Worm (Caenorhabditis elegans) whole organism, midembryonic: ENCODE results near the gene F54H12.2.
"Not testable (repeated sequence)": the region's sequence is repeated elsewhere in the genome, so short reads cannot be mapped to it uniquely, and the experiment has no call there.

ENCODE experiments used
- T22C8.4 ChIP-seq: fragments of 200-800 bp; sonication (Bioruptor generic); IDR thresholded peaks from 2 replicates; pipeline ENCODE4 v1.3.6; 2022; ENCODE audit warnings: missing genetic modification characterization, missing compliant biosample characterization
- cog-1 ChIP-seq: sonication (generic microtip); optimal IDR thresholded peaks from 2 replicates; lab custom pipeline; 2016; ENCODE audit warnings: missing genetic modification characterization, missing compliant biosample characterization
- flt-1 ChIP-seq: fragments of 200-800 bp; sonication (Bioruptor generic); IDR thresholded peaks from 2 replicates; pipeline ENCODE4 v1.3.6; 2022; ENCODE audit warnings: missing genetic modification characterization, missing compliant biosample characterization
- klf-2 ChIP-seq: fragments of 200-800 bp; sonication (Bioruptor generic); conservative IDR thresholded peaks from 2 replicates; pipeline ENCODE4 v1.3.6; 2022; ENCODE audit warnings: missing genetic modification reagents, missing genetic modification characterization, missing compliant biosample characterization
- med-1 ChIP-seq: sonication (generic microtip); optimal IDR thresholded peaks from 2 replicates; lab custom pipeline; 2017; ENCODE audit warnings: missing genetic modification characterization, mild to moderate bottlenecking, missing compliant biosample characterization, antibody characterized with exemption, missing genetic modification reagents; ENCODE audit not compliant: insufficient read depth
- ref-1 ChIP-seq: fragments of 200-800 bp; sonication (Bioruptor generic); conservative IDR thresholded peaks from 2 replicates; pipeline ENCODE4 v1.3.6; 2022; ENCODE audit warnings: missing genetic modification reagents, missing genetic modification characterization, missing compliant biosample characterization
- tab-1 ChIP-seq: fragments of 200-800 bp; sonication (Bioruptor generic); IDR thresholded peaks from 2 replicates; pipeline ENCODE4 v1.3.6; 2022; ENCODE audit warnings: missing genetic modification characterization, missing compliant biosample characterization
- ztf-23 ChIP-seq: fragments of 200-800 bp; sonication (Bioruptor generic); IDR thresholded peaks from 2 replicates; pipeline ENCODE4 v1.3.6; 2022; ENCODE audit warnings: missing genetic modification reagents, missing genetic modification characterization, missing compliant biosample characterization
- ztf-29 ChIP-seq: fragments of 200-800 bp; sonication (Bioruptor generic); IDR thresholded peaks from 2 replicates; pipeline ENCODE4 v1.3.6; 2022; ENCODE audit warnings: missing genetic modification reagents, missing genetic modification characterization, missing compliant biosample characterization

Gene F54H12.2

ce11 chrIII:7946968-7947491 lies 17.4 kb upstream of the F54H12.2 start, which contains the start of gene gsto-1:
Gene gsto-1 (minus strand): TSS chrIII:7947018.
- TF ChIP-seq ref-1 (GFP tag; lab: Robert Waterston, UW) (no peak), flt-1 (GFP tag; lab: Robert Waterston, UW) (no peak), cog-1 (no peak), T22C8.4 (no peak), ztf-29 (GFP tag; lab: Robert Waterston, UW) (no peak), tab-1 (no peak)

DNA sequence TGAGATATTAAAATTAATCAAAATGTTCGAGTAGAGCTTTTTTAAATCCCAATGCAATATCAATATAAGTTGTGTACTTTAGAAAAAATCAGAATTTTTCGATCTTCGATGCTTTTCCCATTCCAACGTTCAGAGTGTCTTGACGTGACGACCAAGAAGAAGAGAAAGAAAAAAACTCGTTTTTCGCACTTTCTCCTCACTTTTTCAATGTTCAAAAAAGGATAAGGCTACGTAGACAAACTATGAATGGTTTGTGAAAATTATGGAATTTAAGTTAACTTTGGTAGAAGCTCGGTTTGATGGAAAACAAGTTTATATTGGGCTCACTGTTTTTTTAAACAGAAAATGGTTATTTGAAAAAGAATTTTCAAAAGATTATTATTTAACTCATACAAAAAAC lies 16.7 kb upstream of the F54H12.2 start:
- TF ChIP-seq klf-2 (GFP tag; lab: Robert Waterston, UW) (no peak), tab-1 (no peak), ztf-23 (no peak), ztf-29 (GFP tag; lab: Robert Waterston, UW) (no peak)

DNA sequence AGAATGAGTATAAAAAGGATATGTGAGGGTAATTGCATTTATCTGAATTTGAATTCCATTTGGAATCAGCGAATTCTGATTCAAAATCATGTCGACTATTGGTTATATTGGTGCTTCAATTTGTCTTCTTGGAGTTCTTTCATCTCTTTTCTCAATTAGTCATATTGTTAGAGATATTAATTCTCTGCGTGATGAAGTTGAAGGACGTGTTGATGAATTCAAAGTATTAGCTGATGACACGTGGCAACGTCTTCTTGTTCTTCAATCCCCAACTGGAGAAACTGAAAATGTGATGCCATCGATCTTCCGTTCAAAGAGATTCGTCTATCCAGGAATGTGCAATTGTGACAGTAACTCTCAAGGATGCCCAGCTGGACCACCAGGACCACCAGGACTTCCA lies 15.6 kb upstream of the F54H12.2 start, which contains the start of gene col-90:
Gene col-90 (plus strand): TSS at position 37 of the 400 bp plus-strand sequence.
- no peak for TF ChIP-seq klf-2 (GFP tag; lab: Robert Waterston, UW)
- no peak for TF ChIP-seq ztf-29 (GFP tag; lab: Robert Waterston, UW)
- TF ChIP-seq cog-1, result no peak
- TF ChIP-seq ztf-23, result no peak
- no peak for TF ChIP-seq T22C8.4
- no peak for TF ChIP-seq ref-1 (GFP tag; lab: Robert Waterston, UW)
- TF ChIP-seq flt-1 (GFP tag; lab: Robert Waterston, UW), result no peak
- no peak for TF ChIP-seq med-1
- TF ChIP-seq tab-1, result no peak

DNA sequence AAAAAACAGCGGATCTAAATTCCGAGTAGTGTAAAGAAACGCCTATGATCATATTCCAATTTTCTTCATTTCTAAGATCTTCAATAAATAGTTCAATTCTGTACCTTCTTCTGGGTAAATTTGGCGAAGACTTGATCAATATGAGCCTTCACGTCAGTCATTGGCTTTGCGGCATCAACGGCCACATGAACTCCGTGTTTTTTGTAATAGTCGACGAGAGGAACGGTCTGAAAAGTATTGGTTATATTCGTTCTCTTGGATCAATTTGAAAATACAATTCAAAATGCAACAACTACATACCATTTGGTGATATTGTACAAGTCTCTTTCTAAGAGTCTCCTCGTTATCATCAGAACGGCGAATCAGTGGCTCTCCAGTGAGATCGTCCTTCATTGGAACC lies 13.9 kb upstream of the F54H12.2 start:
- TF ChIP-seq flt-1 (GFP tag; lab: Robert Waterston, UW) (no peak), ztf-23 (no peak), cog-1 (no peak), ztf-29 (GFP tag; lab: Robert Waterston, UW) (no peak), med-1 (no peak)

DNA sequence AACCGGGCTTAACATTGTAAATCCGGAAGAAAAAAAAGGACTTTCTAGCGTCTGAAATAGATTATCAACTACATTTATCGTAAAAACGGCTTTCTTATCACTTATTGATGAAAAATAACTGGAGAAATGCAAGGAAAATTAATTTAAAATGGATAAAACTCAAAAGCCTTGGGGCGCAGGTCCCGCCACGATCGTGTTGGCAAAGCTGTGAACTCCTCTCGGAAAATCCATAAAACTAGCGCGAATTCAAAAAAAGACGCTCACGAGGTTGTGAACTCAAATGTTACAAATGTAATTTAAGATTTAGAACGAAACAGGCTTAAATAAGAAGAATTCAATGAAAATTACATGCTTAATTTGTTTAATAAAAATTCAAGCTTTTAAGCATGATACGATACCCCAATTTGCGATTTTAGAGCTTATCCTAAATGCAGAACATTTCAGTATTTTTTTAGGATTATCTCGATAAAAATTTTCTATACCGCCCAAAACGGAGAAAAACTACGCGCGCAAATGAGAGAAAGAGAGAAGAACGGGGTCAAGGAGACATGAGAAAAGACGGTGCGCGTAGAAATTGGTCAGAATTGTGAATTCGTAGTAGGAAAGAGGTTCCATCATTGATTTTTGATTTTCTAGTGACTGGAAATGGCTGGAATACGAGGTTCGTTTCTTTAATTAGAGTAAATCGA lies 12.2 kb upstream of the F54H12.2 start, which contains the start of gene C29E4.15:
Gene C29E4.15 (plus strand): TSS at position 547 of the 689 bp plus-strand sequence.
- no peak for TF ChIP-seq tab-1
- no peak for TF ChIP-seq flt-1 (GFP tag; lab: Robert Waterston, UW)
- no peak for TF ChIP-seq ref-1 (GFP tag; lab: Robert Waterston, UW)
- TF ChIP-seq med-1, result no peak
- no peak for TF ChIP-seq cog-1
- no peak for TF ChIP-seq ztf-29 (GFP tag; lab: Robert Waterston, UW)
- TF ChIP-seq klf-2 (GFP tag; lab: Robert Waterston, UW), result no peak
- no peak for TF ChIP-seq T22C8.4
- no peak for TF ChIP-seq ztf-23

DNA sequence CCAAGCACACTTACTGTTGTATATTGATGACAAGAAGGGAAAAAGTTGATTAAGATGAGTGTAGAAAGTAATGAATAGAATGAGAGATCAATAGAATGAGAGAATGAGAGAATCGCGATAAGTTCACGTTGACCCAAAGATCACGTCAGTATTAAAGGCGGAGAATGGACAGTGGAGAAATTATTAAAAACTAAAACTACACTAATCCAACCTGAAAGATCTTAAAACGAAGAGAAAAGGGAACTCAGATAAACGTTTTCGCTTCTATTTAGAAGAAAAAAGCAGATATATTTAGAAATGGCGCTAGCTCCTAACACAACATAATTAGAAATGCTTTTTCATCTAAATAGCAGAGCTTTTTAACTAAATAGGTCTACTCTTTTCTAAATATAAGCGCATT lies 11.2 kb upstream of the F54H12.2 start, which contains the start of gene let-754:
Gene let-754 (minus strand): TSS at position 101 of the 400 bp plus-strand sequence.
- no peak for TF ChIP-seq med-1
- no peak for TF ChIP-seq T22C8.4
- TF ChIP-seq ref-1 (GFP tag; lab: Robert Waterston, UW), result no peak
- no peak for TF ChIP-seq ztf-23
- no peak for TF ChIP-seq flt-1 (GFP tag; lab: Robert Waterston, UW)
- no peak for TF ChIP-seq ztf-29 (GFP tag; lab: Robert Waterston, UW)
- no peak for TF ChIP-seq cog-1
- TF ChIP-seq tab-1, result no peak
- no peak for TF ChIP-seq klf-2 (GFP tag; lab: Robert Waterston, UW)

DNA sequence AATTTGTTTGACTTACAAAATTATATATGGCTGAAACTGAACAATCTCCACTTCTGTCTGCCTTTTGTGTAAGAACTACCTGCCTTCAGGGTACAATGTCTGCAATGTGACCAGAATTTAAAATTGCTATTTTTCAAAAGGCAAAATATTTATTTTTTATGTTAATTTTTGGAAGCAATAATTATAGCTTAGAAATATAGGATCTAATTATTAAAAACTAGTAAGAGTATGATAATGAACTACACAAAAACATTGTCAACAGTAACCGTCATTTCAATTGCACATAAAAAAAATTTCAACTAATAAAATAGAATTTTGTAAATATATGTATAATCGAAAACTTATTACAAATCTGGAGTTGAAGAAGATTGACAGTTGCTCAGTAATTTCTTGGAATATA lies 7.4 kb upstream of the F54H12.2 start, which contains the start of gene C29E4.9:
Gene C29E4.9 (minus strand): TSS at position 101 of the 400 bp plus-strand sequence.
- TF ChIP-seq cog-1 (no peak), klf-2 (GFP tag; lab: Robert Waterston, UW) (no peak), flt-1 (GFP tag; lab: Robert Waterston, UW) (no peak), ztf-29 (GFP tag; lab: Robert Waterston, UW) (no peak), T22C8.4 (no peak), ref-1 (GFP tag; lab: Robert Waterston, UW) (no peak)

- TF ChIP-seq flt-1 (GFP tag; lab: Robert Waterston, UW) (no peak), cog-1 (peak; percentile 24), ref-1 (GFP tag; lab: Robert Waterston, UW) (no peak)
These were observed 6.3 kb upstream of the F54H12.2 start, which contains the start of gene C29E4.11 for ce11 chrIII:7958085-7958484. Gene C29E4.11 (minus strand): TSS chrIII:7958114.

DNA sequence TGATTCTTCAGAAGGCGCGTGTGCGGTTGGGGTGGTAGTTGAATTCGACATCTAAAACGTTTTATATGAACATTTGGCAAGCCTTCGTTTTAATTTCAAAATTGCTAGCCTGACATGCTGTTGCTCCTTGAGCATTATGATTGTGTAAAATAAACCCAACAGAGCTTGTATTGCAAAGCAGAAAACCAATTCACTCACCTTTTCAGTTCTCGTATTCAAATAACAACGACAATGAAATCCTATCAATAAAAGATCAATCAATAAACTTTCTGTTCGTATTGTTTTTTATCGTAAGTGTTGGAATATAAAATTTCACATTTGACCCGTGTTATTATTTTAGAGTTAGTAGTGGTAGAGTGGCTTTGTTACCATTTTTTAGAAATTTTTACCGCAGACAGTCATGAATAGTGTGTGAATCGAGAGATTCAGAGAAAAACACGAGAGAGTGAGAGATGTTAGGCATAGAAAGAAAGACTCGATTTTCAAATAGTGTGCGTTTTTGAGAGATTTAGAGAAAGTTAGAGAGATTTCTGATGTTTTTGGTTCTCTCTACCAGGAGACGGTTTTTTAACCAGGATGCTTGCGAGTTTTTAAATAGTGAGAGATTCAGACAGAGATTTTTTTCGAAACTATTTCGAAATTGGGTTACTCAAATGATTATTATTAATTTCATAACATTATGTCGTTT lies 5.3 kb upstream of the F54H12.2 start, which contains the start of gene F54H12.10:
Gene F54H12.10 (minus strand): TSS at position 51 of the 688 bp plus-strand sequence.
- TF ChIP-seq med-1; ztf-29 (GFP tag; lab: Robert Waterston, UW); flt-1 (GFP tag; lab: Robert Waterston, UW): not testable (repeated sequence)

ce11 chrIII:7962641-7963040 lies 1.7 kb upstream of the F54H12.2 start, which contains the start of gene F54H12.4:
Gene F54H12.4 (minus strand): TSS chrIII:7962741.
- not testable (repeated sequence) for TF ChIP-seq T22C8.4, tab-1, cog-1
